Fruit fly (Drosophila melanogaster): ENCODE data around the gene CG9689.
A peak's percentile ranks its signal among the peaks of the same experiment; 100 is the strongest.

DNA sequence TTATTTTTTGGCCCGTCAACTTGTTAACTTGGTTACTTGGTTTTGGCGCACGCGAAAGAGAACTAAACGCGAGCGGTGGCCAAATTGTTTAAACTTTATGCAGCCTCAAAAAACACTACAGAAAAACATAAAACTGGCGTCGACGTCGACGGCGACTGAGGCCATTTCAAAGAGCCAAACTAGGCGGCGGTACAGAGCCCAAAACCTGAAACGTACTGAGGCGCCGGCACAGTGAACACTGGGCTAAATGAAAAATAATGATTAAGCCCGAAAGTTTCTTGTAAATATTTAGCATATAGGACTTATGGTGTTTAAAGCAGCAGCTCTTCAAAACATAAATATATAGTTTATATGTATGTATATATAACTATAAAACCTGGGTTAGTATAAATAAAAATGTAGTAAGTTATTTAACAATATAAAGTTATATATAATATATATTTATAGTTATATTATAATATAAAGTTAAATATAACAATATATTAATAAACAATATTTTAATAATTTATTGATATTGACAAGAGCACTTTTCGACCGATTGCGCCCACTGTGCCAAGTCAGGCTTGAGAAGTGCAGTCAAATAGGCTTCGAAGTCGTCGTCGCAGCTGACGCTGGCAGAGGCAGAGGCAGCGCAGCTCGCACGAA, 17.9 kb downstream of the CG9689 start, which contains the start of gene CG15249:
- TF ChIP-seq CG12605 (GFP tag; IDR thresholded peaks at IDR 0.05) = no peak
- TF ChIP-seq Ets98B (GFP tag; IDR thresholded peaks at IDR 0.05) = no peak
- peak; percentile 44; the same call in 1 of the 3 replicates for TF ChIP-seq fd96Ca (GFP tag; IDR thresholded peaks at IDR 0.05)
